Fruit fly (Drosophila melanogaster) whole organism, embryonic: Measurements from ENCODE around the gene Obp99d.

Source experiments
- CG12769 ChIP-seq: fragments of 200-800 bp; sonication (Bioruptor generic); optimal IDR thresholded peaks from 2 replicates; lab custom pipeline; 2019; ENCODE audit warnings: missing biosample characterization, mild to moderate bottlenecking, missing genetic modification characterization, moderate library complexity
- CG14667 ChIP-seq: fragments of 200-800 bp; sonication (Bioruptor generic); IDR thresholded peaks from 2 replicates; pipeline ENCODE4 v1.3.6; 2022; ENCODE audit warnings: missing biosample characterization, missing genetic modification characterization
- CG14710 ChIP-seq: fragments of 200-800 bp; sonication (Bioruptor generic); optimal IDR thresholded peaks from 3 replicates; lab custom pipeline; 2019; ENCODE audit warnings: missing biosample characterization, mild to moderate bottlenecking, missing genetic modification characterization, moderate library complexity
- CG15073 ChIP-seq: fragments of 200-800 bp; sonication (Bioruptor generic); optimal IDR thresholded peaks from 2 replicates; lab custom pipeline; 2016; ENCODE audit warnings: missing biosample characterization, missing genetic modification characterization
- CkIIα-i1 ChIP-seq: fragments of 200-800 bp; sonication (Bioruptor generic); IDR thresholded peaks from 2 replicates; pipeline ENCODE4 v1.3.6; 2022; ENCODE audit warnings: missing biosample characterization, missing genetic modification characterization
- Dip3 ChIP-seq: fragments of 200-800 bp; sonication (Bioruptor generic); optimal IDR thresholded peaks from 3 replicates; lab custom pipeline; 2016; ENCODE audit warnings: missing biosample characterization, missing genetic modification characterization
- Fer3 ChIP-seq: fragments of 200-800 bp; sonication (Bioruptor generic); optimal IDR thresholded peaks from 2 replicates; lab custom pipeline; 2018; ENCODE audit warnings: missing biosample characterization, mild to moderate bottlenecking, missing genetic modification characterization, moderate library complexity
- ara ChIP-seq: fragments of 200-800 bp; sonication (Bioruptor generic); IDR thresholded peaks from 2 replicates; pipeline ENCODE4 v1.3.6; 2022; ENCODE audit warnings: missing biosample characterization, missing genetic modification characterization
- gro ChIP-seq: fragments of 200-800 bp; sonication (Bioruptor generic); optimal IDR thresholded peaks from 2 replicates; lab custom pipeline; 2016; ENCODE audit warnings: missing biosample characterization, missing genetic modification characterization
- kay ChIP-seq: fragments of 200-800 bp; sonication (Bioruptor generic); optimal IDR thresholded peaks from 2 replicates; lab custom pipeline; 2016; ENCODE audit warnings: missing biosample characterization, missing genetic modification characterization
- mirr ChIP-seq: fragments of 200-800 bp; sonication (Bioruptor generic); optimal IDR thresholded peaks from 3 replicates; lab custom pipeline; 2018; ENCODE audit warnings: missing biosample characterization, mild to moderate bottlenecking, missing genetic modification characterization
- nerfin-1 ChIP-seq: fragments of 200-800 bp; sonication (Bioruptor generic); optimal IDR thresholded peaks from 3 replicates; lab custom pipeline; 2019; ENCODE audit warnings: missing biosample characterization, mild to moderate bottlenecking, missing genetic modification characterization, moderate library complexity
- pan ChIP-seq, 4 experiments: fragments of >200 bp in 3 of 4; fragments of 200-800 bp in 1 of 4; sonication (Bioruptor generic) in 1 of 4; optimal IDR thresholded peaks in 3 of 4; IDR thresholded peaks in 1 of 4; 2 replicates each; pipeline versions ENCODE4 v1.3.6 to Lab custom; 2017 to 2022; ENCODE audit warnings: missing biosample characterization in 2 of 4, missing genetic modification characterization in 2 of 4, mixed read lengths in 1 of 4
- twi ChIP-seq: fragments of 200-800 bp; optimal IDR thresholded peaks from 2 replicates; lab custom pipeline; 2019; ENCODE audit warnings: missing biosample characterization, mild to moderate bottlenecking, missing genetic modification characterization, moderate library complexity

dm6 chr3R:29716043-29716781 is 1.9 kb downstream of the Obp99d start:
- TF ChIP-seq nerfin-1 (no peak), kay (no peak), CG12769 (no peak), CkIIα-i1 (no peak), Fer3 (tag; lab: Kevin White, UChicago) (no peak), CG15073 (GFP tag; lab: Kevin White, UChicago) (no peak), ara (GFP tag; lab: Robert Waterston, UW) (no peak), twi (tag; lab: Kevin White, UChicago) (no peak), CG14710 (tag; lab: Kevin White, UChicago) (no peak), Dip3 (GFP tag; lab: Kevin White, UChicago) (no peak), pan (optimal IDR thresholded peaks at IDR 0.05; lab: Kevin White, UChicago) (no peak), pan (GFP tag; optimal IDR thresholded peaks at IDR 0.05 in 1 of 2, IDR thresholded peaks at IDR 0.05 in 1 of 2) (no peak), CG14667 (GFP tag; lab: Robert Waterston, UW) (no peak), mirr (no peak), gro (GFP tag; lab: Kevin White, UChicago) (no peak)
